Fruit fly (Drosophila melanogaster): Measurements from ENCODE around the gene RpL34a.

The RpL34a gene

DNA sequence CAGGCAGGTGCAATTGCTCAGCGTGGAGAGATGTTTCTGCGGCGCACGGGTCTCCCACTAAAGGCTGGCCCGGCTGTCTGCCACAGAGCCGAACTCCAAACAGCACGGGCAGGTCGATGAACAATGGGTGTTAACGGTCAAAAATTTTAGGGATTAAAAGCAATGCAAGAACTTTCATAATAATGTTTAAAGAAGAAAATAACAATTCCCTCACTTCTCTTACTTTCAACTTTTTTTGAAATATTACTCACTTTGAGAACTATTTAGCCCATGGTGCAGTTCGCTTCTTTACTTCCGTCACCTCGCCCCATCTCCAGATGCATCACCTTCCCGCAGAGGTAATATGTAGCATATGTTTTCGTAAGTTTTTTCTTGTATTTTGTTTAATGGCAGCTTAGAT, 13.4 kb upstream of the RpL34a start (continued):
- TF ChIP-seq CG7357 (GFP tag; IDR thresholded peaks at IDR 0.05) (no peak), CG12744 (GFP tag; optimal IDR thresholded peaks at IDR 0.05) (no peak), sob (GFP tag; IDR thresholded peaks at IDR 0.05) (no peak), CG14965 (GFP tag; optimal IDR thresholded peaks at IDR 0.05; ENCODE audit: borderline replicate concordance) (no peak), CG9727 (GFP tag; optimal IDR thresholded peaks at IDR 0.05) (peak; percentile 14), Nf-YC (tag; optimal IDR thresholded peaks at IDR 0.05) (no peak), Sox102F (GFP tag; optimal IDR thresholded peaks at IDR 0.05) (peak; percentile 55), Side (GFP tag; optimal IDR thresholded peaks at IDR 0.05) (no peak), sd (tag; optimal IDR thresholded peaks at IDR 0.05) (no peak), nom (GFP tag; optimal IDR thresholded peaks at IDR 0.05) (peak; percentile 32), CG12769 (tag; optimal IDR thresholded peaks at IDR 0.05) (no peak), CG15601 (tag; optimal IDR thresholded peaks at IDR 0.05) (no peak), CG11723 (GFP tag; optimal IDR thresholded peaks at IDR 0.05) (no peak), usp (GFP tag; optimal IDR thresholded peaks at IDR 0.05) (no peak), CG8359 (GFP tag; optimal IDR thresholded peaks at IDR 0.05; ENCODE audit: borderline replicate concordance) (no peak), CG15696 (tag; optimal IDR thresholded peaks at IDR 0.05) (no peak), fru (optimal IDR thresholded peaks at IDR 0.05) (no peak), CG10979 (tag; optimal IDR thresholded peaks at IDR 0.05) (peak; percentile 54), stc (GFP tag; IDR thresholded peaks at IDR 0.05) (peak; percentile 49; the same call in 1 of the 2 replicates), CG2889 (GFP tag; IDR thresholded peaks at IDR 0.05) (no peak), caup (GFP tag; optimal IDR thresholded peaks at IDR 0.05; ENCODE audit: severe bottlenecking) (no peak), Tbp (GFP tag; optimal IDR thresholded peaks at IDR 0.05) (no peak), CG7786 (GFP tag; optimal IDR thresholded peaks at IDR 0.05) (no peak), CG8924 (tag; optimal IDR thresholded peaks at IDR 0.05) (no peak), Bdp1 (GFP tag; optimal IDR thresholded peaks at IDR 0.05) (no peak), Dp (GFP tag; optimal IDR thresholded peaks at IDR 0.05) (no peak), dan (GFP tag; IDR thresholded peaks at IDR 0.05) (no peak), prd (optimal IDR thresholded peaks at IDR 0.05) (no peak), prd (GFP tag; IDR thresholded peaks at IDR 0.05) (peak; percentile 63; the same call in 2 of the 3 replicates), HLH54F (GFP tag; optimal IDR thresholded peaks at IDR 0.05) (no peak), Ada2b (GFP tag; IDR thresholded peaks at IDR 0.05) (peak; percentile 26; the same call in 1 of the 2 replicates), pnt (GFP tag; optimal IDR thresholded peaks at IDR 0.05) (no peak), salm (tag; optimal IDR thresholded peaks at IDR 0.05) (no peak), Awh (GFP tag; IDR thresholded peaks at IDR 0.05) (no peak), Dek (tag; optimal IDR thresholded peaks at IDR 0.05) (no peak), ewg (GFP tag; optimal IDR thresholded peaks at IDR 0.05) (peak; percentile 16), dmrt99B (tag; optimal IDR thresholded peaks at IDR 0.05) (peak; percentile 40), CG17186 (GFP tag; optimal IDR thresholded peaks at IDR 0.05) (no peak), sc (optimal IDR thresholded peaks at IDR 0.05) (no peak), sc (GFP tag; optimal IDR thresholded peaks at IDR 0.05) (no peak), CG5953 (GFP tag; IDR thresholded peaks at IDR 0.05) (peak; percentile 45; the same call in 1 of the 2 replicates), stwl (tag; optimal IDR thresholded peaks at IDR 0.05) (no peak), pzg (GFP tag; optimal IDR thresholded peaks at IDR 0.05) (no peak), sens-2 (GFP tag; IDR thresholded peaks at IDR 0.05) (0 out of 2 replicates have a peak, but pooled peaks have one; percentile 15), hth (optimal IDR thresholded peaks at IDR 0.05) (no peak), CG31365 (tag; optimal IDR thresholded peaks at IDR 0.05) (no peak), CG11504 (tag; optimal IDR thresholded peaks at IDR 0.05) (peak; percentile 39), CG13624 (GFP tag; optimal IDR thresholded peaks at IDR 0.05) (no peak), CG13296 (GFP tag; optimal IDR thresholded peaks at IDR 0.05) (no peak), Ets65A (GFP tag) (no peak), CG3163 (GFP tag; optimal IDR thresholded peaks at IDR 0.05) (no peak), Max (GFP tag; optimal IDR thresholded peaks at IDR 0.05) (no peak)
